Fruit fly (Drosophila melanogaster): Measurements from ENCODE around the gene CG34427.

dm6 chr3L:8822881-8823435 lies 18.4 kb downstream of the CG34427 start:
- no peak for TF ChIP-seq CG15710 (tag; optimal IDR thresholded peaks at IDR 0.05)
- TF ChIP-seq CG4496 (GFP tag; IDR thresholded peaks at IDR 0.05) = no peak
- TF ChIP-seq EcR (GFP tag; optimal IDR thresholded peaks at IDR 0.05) = peak; percentile 81
- TF ChIP-seq Ets98B (GFP tag; IDR thresholded peaks at IDR 0.05) = no peak
- TF ChIP-seq CG14655 (GFP tag; optimal IDR thresholded peaks at IDR 0.05) = no peak
- TF ChIP-seq CG34367 (tag; optimal IDR thresholded peaks at IDR 0.05) = no peak
- TF ChIP-seq Snoo (tag; optimal IDR thresholded peaks at IDR 0.05) = no peak
- no peak for TF ChIP-seq CG32121 (GFP tag; IDR thresholded peaks at IDR 0.05)
